Worm (Caenorhabditis elegans) whole organism, midembryonic: Measurements from ENCODE around the gene hmg-1.2.

ENCODE experiments used
- T22C8.4 ChIP-seq: fragments of 200-800 bp; sonication (Bioruptor generic); IDR thresholded peaks from 2 replicates; pipeline ENCODE4 v1.3.6; 2022; ENCODE audit warnings: missing genetic modification characterization, missing compliant biosample characterization
- cog-1 ChIP-seq: sonication (generic microtip); optimal IDR thresholded peaks from 2 replicates; lab custom pipeline; 2016; ENCODE audit warnings: missing genetic modification characterization, missing compliant biosample characterization
- flt-1 ChIP-seq: fragments of 200-800 bp; sonication (Bioruptor generic); IDR thresholded peaks from 2 replicates; pipeline ENCODE4 v1.3.6; 2022; ENCODE audit warnings: missing genetic modification characterization, missing compliant biosample characterization
- klf-2 ChIP-seq: fragments of 200-800 bp; sonication (Bioruptor generic); conservative IDR thresholded peaks from 2 replicates; pipeline ENCODE4 v1.3.6; 2022; ENCODE audit warnings: missing genetic modification reagents, missing genetic modification characterization, missing compliant biosample characterization
- med-1 ChIP-seq: sonication (generic microtip); optimal IDR thresholded peaks from 2 replicates; lab custom pipeline; 2017; ENCODE audit warnings: missing genetic modification characterization, mild to moderate bottlenecking, missing compliant biosample characterization, antibody characterized with exemption, missing genetic modification reagents; ENCODE audit not compliant: insufficient read depth
- ref-1 ChIP-seq: fragments of 200-800 bp; sonication (Bioruptor generic); conservative IDR thresholded peaks from 2 replicates; pipeline ENCODE4 v1.3.6; 2022; ENCODE audit warnings: missing genetic modification reagents, missing genetic modification characterization, missing compliant biosample characterization
- tab-1 ChIP-seq: fragments of 200-800 bp; sonication (Bioruptor generic); IDR thresholded peaks from 2 replicates; pipeline ENCODE4 v1.3.6; 2022; ENCODE audit warnings: missing genetic modification characterization, missing compliant biosample characterization
- ztf-23 ChIP-seq: fragments of 200-800 bp; sonication (Bioruptor generic); IDR thresholded peaks from 2 replicates; pipeline ENCODE4 v1.3.6; 2022; ENCODE audit warnings: missing genetic modification reagents, missing genetic modification characterization, missing compliant biosample characterization
- ztf-29 ChIP-seq: fragments of 200-800 bp; sonication (Bioruptor generic); IDR thresholded peaks from 2 replicates; pipeline ENCODE4 v1.3.6; 2022; ENCODE audit warnings: missing genetic modification reagents, missing genetic modification characterization, missing compliant biosample characterization

- no peak for TF ChIP-seq cog-1
- no peak for TF ChIP-seq ztf-29 (GFP tag; lab: Robert Waterston, UW)
- no peak for TF ChIP-seq flt-1
- no peak for TF ChIP-seq ref-1
- no peak for TF ChIP-seq ztf-23 (GFP tag; lab: Robert Waterston, UW)
- no peak for TF ChIP-seq T22C8.4 (GFP tag; lab: Robert Waterston, UW)
- no peak for TF ChIP-seq med-1 (GFP tag; lab: Kevin White, UChicago)
- TF ChIP-seq klf-2 (GFP tag; lab: Robert Waterston, UW): no peak
- no peak for TF ChIP-seq tab-1 (GFP tag; lab: Robert Waterston, UW)
These were observed 9.2 kb downstream of the hmg-1.2 start for ce11 chrIII:6289366-6289765.
